Fruit fly (Drosophila melanogaster) whole organism, pupa: ENCODE data around the gene CG15332.
A peak's percentile ranks its signal among the peaks of the same experiment; 100 is the strongest.

Source experiments
- CG10348 ChIP-seq: fragments of 200-800 bp; sonication (Bioruptor generic); IDR thresholded peaks from 2 replicates; pipeline ENCODE4 v1.3.6; 2022; ENCODE audit warnings: missing biosample characterization, missing genetic modification characterization
- CG12605 ChIP-seq: fragments of 200-800 bp; sonication (Bioruptor generic); IDR thresholded peaks from 2 replicates; pipeline ENCODE4 v1.3.6; 2022; ENCODE audit warnings: missing biosample characterization, missing genetic modification characterization
- CG13204 ChIP-seq: fragments of 200-800 bp; sonication (Bioruptor generic); optimal IDR thresholded peaks from 2 replicates; lab custom pipeline; 2018; ENCODE audit warnings: missing biosample characterization, mild to moderate bottlenecking, missing genetic modification characterization, moderate library complexity
- CG14655 ChIP-seq: fragments of 200-800 bp; sonication (Bioruptor generic); optimal IDR thresholded peaks from 3 replicates; lab custom pipeline; 2017; ENCODE audit warnings: mild to moderate bottlenecking, missing biosample characterization, missing genetic modification reagents, missing genetic modification characterization
- CG15710 ChIP-seq: fragments of 200-800 bp; sonication (Bioruptor generic); optimal IDR thresholded peaks from 2 replicates; lab custom pipeline; 2018; ENCODE audit warnings: missing biosample characterization, mild to moderate bottlenecking, missing genetic modification characterization, moderate library complexity
- CG17806 ChIP-seq: fragments of 200-800 bp; sonication (Bioruptor generic); optimal IDR thresholded peaks from 2 replicates; lab custom pipeline; 2018; ENCODE audit warnings: missing biosample characterization, mild to moderate bottlenecking, missing genetic modification characterization, moderate library complexity
- CG32121 ChIP-seq: fragments of 200-800 bp; sonication (Bioruptor generic); IDR thresholded peaks from 2 replicates; pipeline ENCODE4 v1.3.6; 2022; ENCODE audit warnings: missing biosample characterization, missing genetic modification characterization
- CG34367 ChIP-seq: fragments of 200-800 bp; sonication (Bioruptor generic); optimal IDR thresholded peaks from 2 replicates; lab custom pipeline; 2018; ENCODE audit warnings: missing biosample characterization, mild to moderate bottlenecking, missing genetic modification characterization
- CG4496 ChIP-seq: fragments of 200-800 bp; sonication (Bioruptor generic); IDR thresholded peaks from 3 replicates; pipeline ENCODE4 v1.3.6; 2022; ENCODE audit warnings: missing biosample characterization, missing genetic modification characterization
- CG8159 ChIP-seq: fragments of 200-800 bp; sonication (Bioruptor generic); optimal IDR thresholded peaks from 3 replicates; lab custom pipeline; 2018; ENCODE audit warnings: missing biosample characterization, mild to moderate bottlenecking, missing genetic modification characterization, moderate library complexity
- CG8301 ChIP-seq: fragments of 200-800 bp; sonication (Bioruptor generic); optimal IDR thresholded peaks from 2 replicates; lab custom pipeline; 2018; ENCODE audit warnings: missing biosample characterization, mild to moderate bottlenecking, missing genetic modification characterization
- CG9948 ChIP-seq: fragments of 200-800 bp; sonication (Bioruptor generic); optimal IDR thresholded peaks from 2 replicates; lab custom pipeline; 2018; ENCODE audit warnings: missing biosample characterization, mild to moderate bottlenecking, missing genetic modification characterization, moderate library complexity
- D1 ChIP-seq: fragments of 200-800 bp; sonication (Bioruptor generic); optimal IDR thresholded peaks from 2 replicates; lab custom pipeline; 2018; ENCODE audit warnings: missing biosample characterization, mild to moderate bottlenecking, missing genetic modification characterization, moderate library complexity
- EcR ChIP-seq: fragments of 200-800 bp; sonication (Bioruptor generic); optimal IDR thresholded peaks from 3 replicates; lab custom pipeline; 2019; ENCODE audit warnings: missing biosample characterization, missing genetic modification characterization, mild to moderate bottlenecking, moderate library complexity, missing genetic modification reagents
- Ets98B ChIP-seq: fragments of 200-800 bp; sonication (Bioruptor generic); IDR thresholded peaks from 2 replicates; pipeline ENCODE4 v1.3.6; 2022; ENCODE audit warnings: missing biosample characterization, missing genetic modification characterization
- Pif1A ChIP-seq: fragments of 200-800 bp; sonication (Bioruptor generic); optimal IDR thresholded peaks from 3 replicates; lab custom pipeline; 2016; ENCODE audit warnings: missing biosample characterization, missing genetic modification characterization
- Pif1B ChIP-seq: fragments of 200-800 bp; sonication (Bioruptor generic); optimal IDR thresholded peaks from 3 replicates; lab custom pipeline; 2016; ENCODE audit warnings: missing biosample characterization, missing genetic modification characterization
- Snoo ChIP-seq: fragments of 200-800 bp; sonication (Bioruptor generic); optimal IDR thresholded peaks from 3 replicates; lab custom pipeline; 2017; ENCODE audit warnings: missing biosample characterization, mild to moderate bottlenecking, missing genetic modification characterization, inconsistent platforms
- fd96Ca ChIP-seq: fragments of 200-800 bp; sonication (Bioruptor generic); IDR thresholded peaks from 3 replicates; pipeline ENCODE4 v1.3.6; 2022; ENCODE audit warnings: missing biosample characterization, missing genetic modification characterization
- gl ChIP-seq: fragments of 200-800 bp; sonication (Bioruptor generic); optimal IDR thresholded peaks from 2 replicates; lab custom pipeline; 2018; ENCODE audit warnings: missing biosample characterization, mild to moderate bottlenecking, missing genetic modification characterization
- rn ChIP-seq: fragments of 200-800 bp; sonication (Bioruptor generic); IDR thresholded peaks from 2 replicates; pipeline ENCODE4 v1.3.6; 2022; ENCODE audit warnings: missing biosample characterization, missing genetic modification characterization

The CG15332 gene

dm6 chrX:7955890-7956289 is at the start of gene CG15332, which contains the start of gene CG15330:
Gene CG15332 (minus strand): TSS chrX:7955990.
Gene CG15330 (plus strand): TSS chrX:7956064.
- TF ChIP-seq CG17806 (tag; lab: Kevin White, UChicago) (no peak), CG13204 (GFP tag; lab: Kevin White, UChicago) (no peak), rn (GFP tag; lab: Robert Waterston, UW) (no peak), gl (tag; lab: Kevin White, UChicago) (no peak), CG15710 (tag; lab: Kevin White, UChicago) (no peak), CG8301 (tag; lab: Kevin White, UChicago) (no peak), CG34367 (tag; lab: Kevin White, UChicago) (no peak), CG4496 (GFP tag; lab: Robert Waterston, UW) (no peak), CG9948 (no peak), CG14655 (GFP tag; lab: Kevin White, UChicago) (no peak), CG10348 (GFP tag; lab: Robert Waterston, UW) (no peak), Pif1A (GFP tag; lab: Kevin White, UChicago) (no peak), Pif1B (GFP tag; lab: Kevin White, UChicago) (no peak)

dm6 chrX:7995171-7995747 is 39.5 kb upstream of the CG15332 start, which contains the start of gene Tbh:
Gene Tbh (plus strand): TSS chrX:7995697.
- TF ChIP-seq Pif1B (GFP tag; lab: Kevin White, UChicago) = peak; percentile 35
- peak; percentile 29 for TF ChIP-seq CG8159 (tag; lab: Kevin White, UChicago)
- TF ChIP-seq CG4496 (GFP tag; lab: Robert Waterston, UW) = peak; percentile 45; the same call in 1 of the 3 replicates
- no peak for TF ChIP-seq CG34367 (tag; lab: Kevin White, UChicago)
- TF ChIP-seq D1 = no peak
- TF ChIP-seq fd96Ca (GFP tag; lab: Robert Waterston, UW) = 0 out of 3 replicates have a peak, but pooled peaks have one; percentile 9
- TF ChIP-seq CG12605 (GFP tag; lab: Robert Waterston, UW) = no peak
- TF ChIP-seq CG10348 (GFP tag; lab: Robert Waterston, UW) = no peak
- TF ChIP-seq Snoo = no peak
- peak; percentile 31; the same call in 1 of the 2 replicates for TF ChIP-seq CG32121 (GFP tag; lab: Robert Waterston, UW)
- TF ChIP-seq CG13204 (GFP tag; lab: Kevin White, UChicago) = no peak
- peak; percentile 3 for TF ChIP-seq CG15710 (tag; lab: Kevin White, UChicago)
- peak; percentile 41 for TF ChIP-seq CG14655 (GFP tag; lab: Kevin White, UChicago)

dm6 chrX:7986551-7986950 is 30.8 kb upstream of the CG15332 start:
- no peak for TF ChIP-seq CG34367 (tag; lab: Kevin White, UChicago)
- TF ChIP-seq Snoo = no peak
- TF ChIP-seq CG8301 (tag; lab: Kevin White, UChicago) = no peak
- TF ChIP-seq Pif1A (GFP tag; lab: Kevin White, UChicago) = no peak
- no peak for TF ChIP-seq rn (GFP tag; lab: Robert Waterston, UW)
- TF ChIP-seq CG15710 (tag; lab: Kevin White, UChicago) = no peak
- no peak for TF ChIP-seq gl (tag; lab: Kevin White, UChicago)
- TF ChIP-seq, all 21 proteins: peak for 0

dm6 chrX:7980786-7981185 is 25.0 kb upstream of the CG15332 start:
- TF ChIP-seq CG4496 (GFP tag; lab: Robert Waterston, UW) (no peak), EcR (no peak), fd96Ca (GFP tag; lab: Robert Waterston, UW) (no peak), D1 (no peak), Pif1B (GFP tag; lab: Kevin White, UChicago) (peak; percentile 29), Snoo (no peak), CG34367 (tag; lab: Kevin White, UChicago) (peak; percentile 12), CG15710 (tag; lab: Kevin White, UChicago) (peak; percentile 48), CG9948 (peak; percentile 33), CG12605 (GFP tag; lab: Robert Waterston, UW) (peak; percentile 41; the same call in 1 of the 2 replicates), CG17806 (tag; lab: Kevin White, UChicago) (peak; percentile 40), CG14655 (GFP tag; lab: Kevin White, UChicago) (no peak), Pif1A (GFP tag; lab: Kevin White, UChicago) (peak; percentile 9), gl (tag; lab: Kevin White, UChicago) (no peak), Ets98B (GFP tag; lab: Robert Waterston, UW) (no peak), CG32121 (GFP tag; lab: Robert Waterston, UW) (0 out of 2 replicates have a peak, but pooled peaks have one; percentile 35), CG8159 (tag; lab: Kevin White, UChicago) (peak; percentile 63), CG13204 (GFP tag; lab: Kevin White, UChicago) (peak; percentile 68), rn (GFP tag; lab: Robert Waterston, UW) (no peak), CG8301 (tag; lab: Kevin White, UChicago) (no peak), CG10348 (GFP tag; lab: Robert Waterston, UW) (no peak)
- TF ChIP-seq, all 21 proteins: peak for 10

dm6 chrX:7979202-7979601 is 23.4 kb upstream of the CG15332 start:
- TF ChIP-seq rn (GFP tag; lab: Robert Waterston, UW) = no peak
- TF ChIP-seq CG4496 (GFP tag; lab: Robert Waterston, UW) = no peak
- TF ChIP-seq gl (tag; lab: Kevin White, UChicago) = no peak
- no peak for TF ChIP-seq CG12605 (GFP tag; lab: Robert Waterston, UW)
- peak; percentile 46 for TF ChIP-seq CG9948
- no peak for TF ChIP-seq D1
- TF ChIP-seq CG34367 (tag; lab: Kevin White, UChicago) = peak; percentile 43
- peak; percentile 26 for TF ChIP-seq Pif1A (GFP tag; lab: Kevin White, UChicago)
- no peak for TF ChIP-seq CG13204 (GFP tag; lab: Kevin White, UChicago)
- TF ChIP-seq Pif1B (GFP tag; lab: Kevin White, UChicago) = peak; percentile 2
- no peak for TF ChIP-seq EcR
- peak; percentile 58 for TF ChIP-seq CG14655 (GFP tag; lab: Kevin White, UChicago)
- TF ChIP-seq CG10348 (GFP tag; lab: Robert Waterston, UW) = no peak
- TF ChIP-seq CG8159 (tag; lab: Kevin White, UChicago) = peak; percentile 60
- TF ChIP-seq CG8301 (tag; lab: Kevin White, UChicago) = peak; percentile 36
- no peak for TF ChIP-seq Ets98B (GFP tag; lab: Robert Waterston, UW)
- peak; percentile 36 for TF ChIP-seq CG15710 (tag; lab: Kevin White, UChicago)
- TF ChIP-seq CG32121 (GFP tag; lab: Robert Waterston, UW) = no peak
- TF ChIP-seq fd96Ca (GFP tag; lab: Robert Waterston, UW) = no peak
- TF ChIP-seq Snoo = no peak
- peak; percentile 52 for TF ChIP-seq CG17806 (tag; lab: Kevin White, UChicago)
